Worm (Caenorhabditis elegans): Measurements from ENCODE around the gene dyf-13.

dyf-13 gene

ce11 chrII:7200051-7200599, 29.0 kb upstream of the dyf-13 start, which contains the start of gene pcrg-1 (continued):
- TF ChIP-seq nhr-6 (tag; optimal IDR thresholded peaks at IDR 0.05): peak; percentile 77
- TF ChIP-seq hlh-30 (tag; optimal IDR thresholded peaks at IDR 0.05; ENCODE audit: insufficient read depth): peak; percentile 69
- peak; percentile 97 for TF ChIP-seq hmg-1.1 (GFP tag; IDR thresholded peaks at IDR 0.05)
- peak; percentile 90 for TF ChIP-seq Y105C5A.15 (GFP tag; IDR thresholded peaks at IDR 0.05)
- peak; percentile 23 to 70; a peak in 1 of 4 replicates for TF ChIP-seq madf-5 (GFP tag; IDR thresholded peaks at IDR 0.05)

DNA sequence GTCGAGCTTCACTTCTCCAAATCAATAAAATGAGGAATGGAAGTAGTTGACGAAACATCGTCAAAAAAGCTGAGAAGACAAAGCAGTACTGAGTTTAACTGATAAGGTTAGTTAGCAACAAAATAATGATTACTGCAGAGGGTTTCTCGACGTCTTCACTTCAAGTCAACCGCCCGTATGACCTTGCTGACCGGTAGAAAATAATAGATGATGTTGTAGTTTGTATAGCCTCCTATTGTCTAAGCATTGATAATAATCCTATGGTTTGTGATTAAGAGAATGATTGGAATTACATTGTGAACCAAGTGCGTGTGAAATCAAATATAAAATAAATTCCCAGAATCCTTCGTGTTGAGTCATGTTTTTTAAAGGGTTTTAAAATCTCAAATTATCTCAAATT, 28.2 kb upstream of the dyf-13 start, which contains the start of gene E04F6.6:
TSS of gene E04F6.6 (minus strand) at position 258 of the 400 bp plus-strand sequence.
- TF ChIP-seq aha-1 (tag): peak; percentile 30
- no peak for TF ChIP-seq mxl-2 (GFP tag; conservative IDR thresholded peaks at IDR 0.05)
- no peak for TF ChIP-seq mep-1 (tag; optimal IDR thresholded peaks at IDR 0.05)
- no peak for TF ChIP-seq F26F4.8 (GFP tag; conservative IDR thresholded peaks at IDR 0.05)
- TF ChIP-seq nhr-28 (tag; optimal IDR thresholded peaks at IDR 0.05): peak; percentile 87

DNA sequence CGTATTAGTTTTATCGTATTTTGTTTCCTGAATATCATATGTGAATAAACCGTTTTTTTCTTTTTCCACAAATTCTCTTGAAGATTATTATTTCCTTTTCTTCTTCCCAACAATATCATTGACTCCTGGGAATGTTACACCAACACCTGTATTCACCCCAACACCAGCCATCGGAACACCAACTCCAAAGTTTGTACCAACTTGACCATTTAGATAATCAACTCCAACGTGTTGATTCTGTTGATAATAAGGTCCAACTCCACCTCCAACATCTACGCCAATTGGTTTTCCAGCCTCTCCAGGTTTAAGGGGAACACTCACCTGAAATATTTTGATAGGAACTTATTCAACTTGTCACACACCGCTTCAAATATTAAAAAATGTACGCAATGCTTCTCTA, 26.3 kb upstream of the dyf-13 start:
- TF ChIP-seq mdt-29 (GFP tag; IDR thresholded peaks at IDR 0.05): no peak
- no peak for TF ChIP-seq lin-29 (GFP tag; IDR thresholded peaks at IDR 0.05)
- TF ChIP-seq aha-1 (tag): peak; percentile 95
- TF ChIP-seq daf-16 (GFP tag; optimal IDR thresholded peaks at IDR 0.05): no peak
- peak; percentile 14 for TF ChIP-seq daf-16 (tag; optimal IDR thresholded peaks at IDR 0.05)
- TF ChIP-seq lir-3 (tag; optimal IDR thresholded peaks at IDR 0.05): no peak
- TF ChIP-seq fkh-10 (GFP tag; optimal IDR thresholded peaks at IDR 0.05): no peak
- no peak for TF ChIP-seq F37D6.2 (tag; optimal IDR thresholded peaks at IDR 0.05)
- 0 out of 2 replicates have a peak, but pooled peaks have one; percentile 55 for TF ChIP-seq dmd-8 (GFP tag; IDR thresholded peaks at IDR 0.05)
- TF ChIP-seq T20F7.1 (GFP tag; optimal IDR thresholded peaks at IDR 0.05): no peak
- TF ChIP-seq nhr-111 (GFP tag; optimal IDR thresholded peaks at IDR 0.05): no peak
- peak; percentile 17; the same call in 1 of the 2 replicates for TF ChIP-seq lin-38 (GFP tag; IDR thresholded peaks at IDR 0.05)
- TF ChIP-seq mep-1 (tag; optimal IDR thresholded peaks at IDR 0.05): peak; percentile 29

- TF ChIP-seq ztf-7 (tag; optimal IDR thresholded peaks at IDR 0.05) (no peak), jun-1 (tag; optimal IDR thresholded peaks at IDR 0.05) (no peak), hmg-1.1 (GFP tag; IDR thresholded peaks at IDR 0.05) (no peak), nhr-25 (tag; optimal IDR thresholded peaks at IDR 0.05; ENCODE audit: borderline replicate concordance, insufficient read depth) (no peak), lin-29 (GFP tag; IDR thresholded peaks at IDR 0.05) (no peak), dve-1 (tag; optimal IDR thresholded peaks at IDR 0.05; ENCODE audit: insufficient read depth) (peak; percentile 24), ama-1 (optimal IDR thresholded peaks at IDR 0.05) (no peak), unc-39 (tag; optimal IDR thresholded peaks at IDR 0.05) (no peak), unc-62 (GFP tag; optimal IDR thresholded peaks at IDR 0.05 in 1 of 2) (no peak), unc-62 (tag; optimal IDR thresholded peaks at IDR 0.05) (no peak), ZK546.5 (tag; optimal IDR thresholded peaks at IDR 0.05) (no peak), nhr-28 (tag; optimal IDR thresholded peaks at IDR 0.05) (peak; percentile 95), hif-1 (tag; optimal IDR thresholded peaks at IDR 0.05) (no peak), lin-38 (GFP tag; IDR thresholded peaks at IDR 0.05) (no peak), nhr-77 (tag; optimal IDR thresholded peaks at IDR 0.05) (peak; percentile 37), F44E2.7 (GFP tag; IDR thresholded peaks at IDR 0.05) (no peak), hlh-11 (tag; optimal IDR thresholded peaks at IDR 0.05) (peak; percentile 33), nhr-111 (GFP tag; optimal IDR thresholded peaks at IDR 0.05) (no peak), vab-7 (GFP tag; IDR thresholded peaks at IDR 0.05) (no peak), zfp-3 (GFP tag; conservative IDR thresholded peaks at IDR 0.05) (no peak), tra-1 (GFP tag; IDR thresholded peaks at IDR 0.05) (no peak), nhr-41 (GFP tag; IDR thresholded peaks at IDR 0.05) (no peak), daf-8 (GFP tag; IDR thresholded peaks at IDR 0.05) (no peak), mxl-2 (GFP tag; conservative IDR thresholded peaks at IDR 0.05) (no peak), lsy-2 (tag; optimal IDR thresholded peaks at IDR 0.05) (peak in 1 of 2 experiments; percentile 5), mdt-29 (GFP tag; IDR thresholded peaks at IDR 0.05) (no peak), ceh-32 (tag; optimal IDR thresholded peaks at IDR 0.05; ENCODE audit: poor library complexity) (no peak), daf-16 (GFP tag; optimal IDR thresholded peaks at IDR 0.05) (no peak), daf-16 (tag; optimal IDR thresholded peaks at IDR 0.05) (peak; percentile 75), mdl-1 (tag; optimal IDR thresholded peaks at IDR 0.05) (peak in 1 of 2 experiments; percentile 21), D1046.2 (GFP tag; IDR thresholded peaks at IDR 0.05) (no peak), nhr-76 (tag; optimal IDR thresholded peaks at IDR 0.05) (no peak)
Measured at ce11 chrII:7196040-7196439, 24.9 kb upstream of the dyf-13 start, which contains the start of gene maoc-1. maoc-1 (plus strand) TSS chrII:7196276.

Measured in whole organism, L4 larva.